Worm (Caenorhabditis elegans) whole organism, mixed stage, embryonic: ENCODE results near the gene C40A11.8.
"Not testable (repeated sequence)": the region's sequence is repeated elsewhere in the genome, so short reads cannot be mapped to it uniquely, and the experiment has no call there.

Experiments
- blmp-1 ChIP-seq: fragments of 150-350 bp; optimal IDR thresholded peaks from 2 replicates; lab custom pipeline; 2014; ENCODE audit warnings: missing biosample characterization, missing genetic modification characterization
- elt-1 ChIP-seq: sonication (generic microtip); optimal IDR thresholded peaks from 2 replicates; lab custom pipeline; 2017; ENCODE audit warnings: missing genetic modification characterization, mild to moderate bottlenecking, missing compliant biosample characterization, antibody characterized with exemption, moderate library complexity, borderline replicate concordance; ENCODE audit not compliant: insufficient read depth
- lin-13 ChIP-seq: fragments of 150-350 bp; optimal IDR thresholded peaks from 2 replicates; lab custom pipeline; 2014; ENCODE audit warnings: missing biosample characterization, missing genetic modification characterization
- lsy-2 ChIP-seq: fragments of 150-350 bp; optimal IDR thresholded peaks from 2 replicates; lab custom pipeline; 2014; ENCODE audit warnings: missing biosample characterization, missing genetic modification characterization
- mep-1 ChIP-seq: fragments of 150-350 bp; optimal IDR thresholded peaks from 2 replicates; lab custom pipeline; 2017; ENCODE audit warnings: missing biosample characterization, missing genetic modification reagents, missing genetic modification characterization, inconsistent platforms
- nhr-28 ChIP-seq: fragments of 150-350 bp; optimal IDR thresholded peaks from 2 replicates; lab custom pipeline; 2014; ENCODE audit warnings: missing biosample characterization, missing genetic modification characterization
- pha-4 ChIP-seq: fragments of 150-350 bp; optimal IDR thresholded peaks from 2 replicates; lab custom pipeline; 2018; ENCODE audit warnings: missing biosample characterization, missing genetic modification reagents, missing genetic modification characterization
- snpc-4 ChIP-seq: fragments of 150-350 bp; optimal IDR thresholded peaks from 2 replicates; lab custom pipeline; 2014; ENCODE audit warnings: missing biosample characterization, missing genetic modification characterization
- unc-39 ChIP-seq: fragments of 150-350 bp; optimal IDR thresholded peaks from 2 replicates; lab custom pipeline; 2014; ENCODE audit warnings: missing biosample characterization, missing genetic modification characterization
- unc-62 ChIP-seq: fragments of 150-350 bp; optimal IDR thresholded peaks from 2 replicates; lab custom pipeline; 2014; ENCODE audit warnings: missing biosample characterization, missing genetic modification reagents, missing genetic modification characterization
- zip-8 ChIP-seq: fragments of 150-350 bp; optimal IDR thresholded peaks from 2 replicates; lab custom pipeline; 2014; ENCODE audit warnings: missing biosample characterization, missing genetic modification characterization
- ztf-11 ChIP-seq: fragments of 150-350 bp; optimal IDR thresholded peaks from 2 replicates; lab custom pipeline; 2014; ENCODE audit warnings: missing biosample characterization, missing genetic modification characterization

DNA sequence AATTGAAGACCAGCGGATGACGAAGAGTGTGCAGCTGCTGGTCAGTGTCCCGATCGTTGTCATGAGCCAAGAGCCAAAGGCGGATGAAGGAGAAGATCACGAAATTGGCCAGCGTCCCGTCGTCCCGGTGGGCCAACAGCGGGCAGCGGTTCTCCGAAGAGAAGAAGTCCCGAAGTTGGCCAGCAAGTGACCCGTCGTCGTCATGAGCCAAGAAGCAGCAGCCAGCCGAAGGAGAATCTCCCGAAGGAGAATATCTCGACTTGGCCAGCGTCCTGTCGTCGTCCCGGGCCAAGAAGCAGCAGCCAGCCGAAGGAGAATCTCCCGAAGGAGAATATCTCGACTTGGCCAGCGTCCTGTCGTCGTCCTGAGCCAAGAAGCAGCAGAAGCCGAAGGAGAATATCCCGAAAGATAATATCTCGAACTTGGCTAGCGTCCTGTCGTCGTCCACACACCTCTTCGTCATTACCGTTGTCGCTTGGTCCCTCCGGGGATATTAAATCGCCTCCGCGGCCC is 12.7 kb upstream of the C40A11.8 start, which contains the start of gene C33C12.11:
- TF ChIP-seq unc-39 (tag; lab: Kevin White, UChicago); lin-13 (tag; lab: Kevin White, UChicago); blmp-1 (tag; lab: Kevin White, UChicago); unc-62 (GFP tag; lab: Kevin White, UChicago); nhr-28 (tag; lab: Kevin White, UChicago); snpc-4 (tag; lab: Kevin White, UChicago); ztf-11; mep-1 (tag; lab: Kevin White, UChicago); zip-8 (tag; lab: Kevin White, UChicago); elt-1 (tag; lab: Kevin White, UChicago); lsy-2 (tag; lab: Kevin White, UChicago); pha-4 (tag; lab: Kevin White, UChicago): not testable (repeated sequence)
